Worm (Caenorhabditis elegans) whole organism, L4 larva: ENCODE results near the gene R05A10.1.
A peak's percentile ranks its signal among the peaks of the same experiment; 100 is the strongest.

Experiments
- ceh-28 ChIP-seq: fragments of 150-350 bp; optimal IDR thresholded peaks from 2 replicates; lab custom pipeline; 2014; ENCODE audit warnings: missing biosample characterization, missing genetic modification reagents, missing genetic modification characterization
- ces-1 ChIP-seq: fragments of 150-350 bp; sonication (generic microtip); optimal IDR thresholded peaks from 4 replicates; lab custom pipeline; 2014; ENCODE audit warnings: missing biosample characterization, missing genetic modification reagents, missing genetic modification characterization
- dmd-6 ChIP-seq: fragments of 200-800 bp; sonication (Bioruptor generic); IDR thresholded peaks from 2 replicates; pipeline ENCODE4 v1.3.6; 2022; ENCODE audit warnings: missing genetic modification reagents, missing genetic modification characterization, missing compliant biosample characterization
- dve-1 ChIP-seq: sonication (generic microtip); optimal IDR thresholded peaks from 2 replicates; lab custom pipeline; 2017; ENCODE audit warnings: antibody characterized with exemption, mild to moderate bottlenecking, missing genetic modification characterization, missing compliant biosample characterization; ENCODE audit not compliant: insufficient read depth
- hif-1 ChIP-seq, 2 experiments: sonication (generic microtip); optimal IDR thresholded peaks; 2 replicates each; lab custom pipeline; 2016 to 2017; ENCODE audit warnings: missing compliant biosample characterization in 2 of 2, missing genetic modification characterization in 2 of 2, missing genetic modification reagents in 2 of 2, missing genotype in 2 of 2, mild to moderate bottlenecking in 1 of 2
- lin-15B ChIP-seq: fragments of 150-350 bp; sonication (generic microtip); optimal IDR thresholded peaks from 3 replicates; lab custom pipeline; 2014; ENCODE audit warnings: missing biosample characterization, missing genetic modification characterization
- lin-39 ChIP-seq: fragments of 150-350 bp; optimal IDR thresholded peaks from 2 replicates; lab custom pipeline; 2014; ENCODE audit warnings: missing biosample characterization, missing genetic modification reagents, missing genetic modification characterization
- mxl-2 ChIP-seq: fragments of 200-800 bp; sonication (Bioruptor generic); conservative IDR thresholded peaks from 2 replicates; pipeline ENCODE4 v1.3.6; 2022; ENCODE audit warnings: missing genetic modification reagents, missing genetic modification characterization, missing compliant biosample characterization
- nhr-111 ChIP-seq: fragments of 200-800 bp; sonication (Bioruptor generic); optimal IDR thresholded peaks from 2 replicates; lab custom pipeline; 2018; ENCODE audit warnings: mild to moderate bottlenecking, missing genetic modification characterization, missing compliant biosample characterization
- unc-130 ChIP-seq: sonication (generic microtip); optimal IDR thresholded peaks from 2 replicates; lab custom pipeline; 2016; ENCODE audit warnings: missing genetic modification reagents, missing genetic modification characterization, missing compliant biosample characterization

DNA sequence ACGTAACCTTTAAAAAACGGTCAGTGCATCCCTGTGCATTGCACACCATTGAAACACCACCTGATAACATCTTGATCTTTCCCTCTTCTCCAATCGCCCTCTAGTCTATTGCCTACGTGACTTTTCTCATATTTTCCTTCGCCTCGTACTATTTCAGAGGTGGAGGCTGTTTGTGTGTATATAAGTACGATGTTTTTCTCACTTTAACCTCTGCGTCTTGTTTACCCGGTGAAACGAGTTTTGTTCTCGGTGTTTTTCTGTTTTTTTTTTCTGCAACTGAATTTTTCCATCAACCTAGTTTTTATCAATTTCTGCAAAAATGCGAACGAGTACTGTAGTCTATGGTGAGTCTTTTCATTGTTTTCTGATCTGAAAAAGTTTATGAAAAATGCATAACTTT is 37.5 kb downstream of the R05A10.1 start, which contains the start of gene sqrd-1:
- TF ChIP-seq dve-1 (tag; lab: Kevin White, UChicago) (peak; percentile 52), mxl-2 (GFP tag; lab: Robert Waterston, UW) (no peak), unc-130 (no peak), lin-39 (tag; lab: Kevin White, UChicago) (no peak), hif-1 (tag; optimal IDR thresholded peaks at IDR 0.05; lab: Kevin White, UChicago) (peak; percentile 97 to 99), dmd-6 (peak; percentile 50), lin-15B (tag; lab: Kevin White, UChicago) (no peak), ces-1 (GFP tag; lab: Kevin White, UChicago) (no peak), nhr-111 (GFP tag; lab: Kevin White, UChicago) (no peak), ceh-28 (no peak)
